Worm (Caenorhabditis elegans): ENCODE measurements around the gene srlf-24.

- TF ChIP-seq ceh-82 (tag; optimal IDR thresholded peaks at IDR 0.05) = no peak
- no peak for TF ChIP-seq nhr-25 (tag; optimal IDR thresholded peaks at IDR 0.05; ENCODE audit: borderline replicate concordance, insufficient read depth)
- TF ChIP-seq lin-39 (tag; optimal IDR thresholded peaks at IDR 0.05) = no peak
- no peak for TF ChIP-seq nhr-11 (tag; optimal IDR thresholded peaks at IDR 0.05)
- no peak for TF ChIP-seq ZK546.5 (tag; optimal IDR thresholded peaks at IDR 0.05)
- TF ChIP-seq unc-62 (GFP tag; optimal IDR thresholded peaks at IDR 0.05 in 1 of 2) = no peak
- TF ChIP-seq unc-62 (tag; optimal IDR thresholded peaks at IDR 0.05) = no peak
- no peak for TF ChIP-seq nhr-76 (tag; optimal IDR thresholded peaks at IDR 0.05)
- TF ChIP-seq mep-1 (tag; optimal IDR thresholded peaks at IDR 0.05) = no peak
- TF ChIP-seq jun-1 (tag; optimal IDR thresholded peaks at IDR 0.05) = no peak
- no peak for TF ChIP-seq zag-1 (tag; optimal IDR thresholded peaks at IDR 0.05)
- TF ChIP-seq aly-2 (tag; optimal IDR thresholded peaks at IDR 0.05) = no peak
Measured at ce11 chrIV:11101383-11101782, 4.2 kb downstream of the srlf-24 start, which contains the start of gene srlf-18.
